Worm (Caenorhabditis elegans) whole organism, midembryonic: ENCODE data around the gene str-246.

Experiments
- T22C8.4 ChIP-seq: fragments of 200-800 bp; sonication (Bioruptor generic); IDR thresholded peaks from 2 replicates; pipeline ENCODE4 v1.3.6; 2022; ENCODE audit warnings: missing genetic modification characterization, missing compliant biosample characterization
- cog-1 ChIP-seq: sonication (generic microtip); optimal IDR thresholded peaks from 2 replicates; lab custom pipeline; 2016; ENCODE audit warnings: missing genetic modification characterization, missing compliant biosample characterization
- flt-1 ChIP-seq: fragments of 200-800 bp; sonication (Bioruptor generic); IDR thresholded peaks from 2 replicates; pipeline ENCODE4 v1.3.6; 2022; ENCODE audit warnings: missing genetic modification characterization, missing compliant biosample characterization
- klf-2 ChIP-seq: fragments of 200-800 bp; sonication (Bioruptor generic); conservative IDR thresholded peaks from 2 replicates; pipeline ENCODE4 v1.3.6; 2022; ENCODE audit warnings: missing genetic modification reagents, missing genetic modification characterization, missing compliant biosample characterization
- med-1 ChIP-seq: sonication (generic microtip); optimal IDR thresholded peaks from 2 replicates; lab custom pipeline; 2017; ENCODE audit warnings: missing genetic modification characterization, mild to moderate bottlenecking, missing compliant biosample characterization, antibody characterized with exemption, missing genetic modification reagents; ENCODE audit not compliant: insufficient read depth
- ref-1 ChIP-seq: fragments of 200-800 bp; sonication (Bioruptor generic); conservative IDR thresholded peaks from 2 replicates; pipeline ENCODE4 v1.3.6; 2022; ENCODE audit warnings: missing genetic modification reagents, missing genetic modification characterization, missing compliant biosample characterization
- tab-1 ChIP-seq: fragments of 200-800 bp; sonication (Bioruptor generic); IDR thresholded peaks from 2 replicates; pipeline ENCODE4 v1.3.6; 2022; ENCODE audit warnings: missing genetic modification characterization, missing compliant biosample characterization
- ztf-23 ChIP-seq: fragments of 200-800 bp; sonication (Bioruptor generic); IDR thresholded peaks from 2 replicates; pipeline ENCODE4 v1.3.6; 2022; ENCODE audit warnings: missing genetic modification reagents, missing genetic modification characterization, missing compliant biosample characterization
- ztf-29 ChIP-seq: fragments of 200-800 bp; sonication (Bioruptor generic); IDR thresholded peaks from 2 replicates; pipeline ENCODE4 v1.3.6; 2022; ENCODE audit warnings: missing genetic modification reagents, missing genetic modification characterization, missing compliant biosample characterization

Gene str-246

ce11 chrIII:11046549-11046948, 31.0 kb upstream of the str-246 start:
- TF ChIP-seq T22C8.4 (GFP tag; lab: Robert Waterston, UW) = no peak
- no peak for TF ChIP-seq klf-2 (GFP tag; lab: Robert Waterston, UW)
- no peak for TF ChIP-seq ztf-29 (GFP tag; lab: Robert Waterston, UW)
- no peak for TF ChIP-seq ref-1 (GFP tag; lab: Robert Waterston, UW)
- TF ChIP-seq tab-1 (GFP tag; lab: Robert Waterston, UW) = no peak
- no peak for TF ChIP-seq flt-1
- no peak for TF ChIP-seq ztf-23
- no peak for TF ChIP-seq med-1 (GFP tag; lab: Kevin White, UChicago)
- TF ChIP-seq cog-1 (tag; lab: Kevin White, UChicago) = no peak

ce11 chrIII:11050658-11051118, 26.8 kb upstream of the str-246 start:
- TF ChIP-seq klf-2 (GFP tag; lab: Robert Waterston, UW) = no peak
- TF ChIP-seq med-1 (GFP tag; lab: Kevin White, UChicago) = no peak
- TF ChIP-seq ztf-23 = no peak
- no peak for TF ChIP-seq T22C8.4 (GFP tag; lab: Robert Waterston, UW)
- TF ChIP-seq tab-1 (GFP tag; lab: Robert Waterston, UW) = no peak
- TF ChIP-seq ztf-29 (GFP tag; lab: Robert Waterston, UW) = no peak
- no peak for TF ChIP-seq flt-1
- TF ChIP-seq cog-1 (tag; lab: Kevin White, UChicago) = no peak

- TF ChIP-seq T22C8.4 (GFP tag; lab: Robert Waterston, UW) (no peak), ztf-29 (GFP tag; lab: Robert Waterston, UW) (no peak), klf-2 (GFP tag; lab: Robert Waterston, UW) (no peak), med-1 (GFP tag; lab: Kevin White, UChicago) (no peak), flt-1 (no peak), ref-1 (GFP tag; lab: Robert Waterston, UW) (no peak), ztf-23 (no peak), cog-1 (tag; lab: Kevin White, UChicago) (no peak), tab-1 (GFP tag; lab: Robert Waterston, UW) (no peak)
These were observed 23.9 kb upstream of the str-246 start for ce11 chrIII:11053603-11054002.

- TF ChIP-seq ztf-29 (GFP tag; lab: Robert Waterston, UW) (no peak), tab-1 (GFP tag; lab: Robert Waterston, UW) (no peak), cog-1 (tag; lab: Kevin White, UChicago) (no peak), med-1 (GFP tag; lab: Kevin White, UChicago) (no peak), klf-2 (GFP tag; lab: Robert Waterston, UW) (no peak), T22C8.4 (GFP tag; lab: Robert Waterston, UW) (no peak), ztf-23 (no peak), flt-1 (no peak), ref-1 (GFP tag; lab: Robert Waterston, UW) (no peak)
These were observed 23.5 kb upstream of the str-246 start for ce11 chrIII:11054032-11054431.

ce11 chrIII:11054532-11055265, 22.8 kb upstream of the str-246 start:
- TF ChIP-seq ref-1 (GFP tag; lab: Robert Waterston, UW) = no peak
- TF ChIP-seq med-1 (GFP tag; lab: Kevin White, UChicago) = no peak
- no peak for TF ChIP-seq cog-1 (tag; lab: Kevin White, UChicago)
- no peak for TF ChIP-seq tab-1 (GFP tag; lab: Robert Waterston, UW)
- no peak for TF ChIP-seq T22C8.4 (GFP tag; lab: Robert Waterston, UW)

- TF ChIP-seq ref-1 (GFP tag; lab: Robert Waterston, UW) (no peak), cog-1 (tag; lab: Kevin White, UChicago) (no peak), flt-1 (no peak), med-1 (GFP tag; lab: Kevin White, UChicago) (no peak), ztf-23 (no peak), T22C8.4 (GFP tag; lab: Robert Waterston, UW) (no peak), tab-1 (GFP tag; lab: Robert Waterston, UW) (no peak), ztf-29 (GFP tag; lab: Robert Waterston, UW) (no peak), klf-2 (GFP tag; lab: Robert Waterston, UW) (no peak)
These were observed 17.7 kb upstream of the str-246 start for ce11 chrIII:11059775-11060174.

- TF ChIP-seq cog-1 (tag; lab: Kevin White, UChicago) (no peak), T22C8.4 (GFP tag; lab: Robert Waterston, UW) (no peak)
These were observed 14.2 kb upstream of the str-246 start, which contains the start of gene rsa-2 for ce11 chrIII:11063259-11063658. TSS of gene rsa-2 (plus strand) at chrIII:11063479.

- TF ChIP-seq cog-1 (tag; lab: Kevin White, UChicago) (no peak), tab-1 (GFP tag; lab: Robert Waterston, UW) (no peak), med-1 (GFP tag; lab: Kevin White, UChicago) (no peak), flt-1 (no peak), ztf-29 (GFP tag; lab: Robert Waterston, UW) (no peak), ztf-23 (no peak), ref-1 (GFP tag; lab: Robert Waterston, UW) (no peak), klf-2 (GFP tag; lab: Robert Waterston, UW) (no peak), T22C8.4 (GFP tag; lab: Robert Waterston, UW) (no peak)
These were observed 12.9 kb upstream of the str-246 start for ce11 chrIII:11064576-11064975.

ce11 chrIII:11066691-11067090, 10.8 kb upstream of the str-246 start:
- TF ChIP-seq tab-1 (GFP tag; lab: Robert Waterston, UW) (peak; percentile 58), flt-1 (peak; percentile 78), ref-1 (GFP tag; lab: Robert Waterston, UW) (0 out of 2 replicates have a peak, but pooled peaks have one; percentile 6), klf-2 (GFP tag; lab: Robert Waterston, UW) (no peak; the same call in 1 of the 2 replicates), ztf-23 (peak; percentile 81), ztf-29 (GFP tag; lab: Robert Waterston, UW) (0 out of 2 replicates have a peak, but pooled peaks have one; percentile 15), med-1 (GFP tag; lab: Kevin White, UChicago) (no peak), T22C8.4 (GFP tag; lab: Robert Waterston, UW) (peak; percentile 10; the same call in 1 of the 2 replicates), cog-1 (tag; lab: Kevin White, UChicago) (peak; percentile 17)
